Worm (Caenorhabditis elegans): ENCODE data around the gene lin-42.

ce11 chrII:1252259-1252658 is at the start of gene lin-42:
- TF ChIP-seq ztf-11 (tag; optimal IDR thresholded peaks at IDR 0.05) (no peak), ces-1 (GFP tag; optimal IDR thresholded peaks at IDR 0.05) (no peak), alr-1 (tag; optimal IDR thresholded peaks at IDR 0.05; ENCODE audit: borderline replicate concordance) (no peak), nhr-76 (tag; optimal IDR thresholded peaks at IDR 0.05) (no peak), lsy-2 (tag; optimal IDR thresholded peaks at IDR 0.05) (no peak), zip-4 (GFP tag; optimal IDR thresholded peaks at IDR 0.05) (no peak), tlp-1 (tag; optimal IDR thresholded peaks at IDR 0.05) (no peak), aly-2 (tag; optimal IDR thresholded peaks at IDR 0.05) (no peak), skn-1 (tag; optimal IDR thresholded peaks at IDR 0.05) (no peak), lir-3 (tag; optimal IDR thresholded peaks at IDR 0.05; ENCODE audit: poor library complexity) (no peak)
